Fruit fly (Drosophila melanogaster) whole organism, embryonic: ENCODE measurements around the gene Cyt-c1.
A peak's percentile ranks its signal among the peaks of the same experiment; 100 is the strongest.

Experiments used
- Ada2b ChIP-seq: fragments of 200-800 bp; sonication (Bioruptor generic); IDR thresholded peaks from 2 replicates; pipeline ENCODE4 v1.3.6; 2022; ENCODE audit warnings: missing biosample characterization, missing genetic modification characterization
- Adf1 ChIP-seq: fragments of 200-800 bp; sonication (Bioruptor generic); IDR thresholded peaks from 2 replicates; pipeline ENCODE4 v1.3.6; 2022; ENCODE audit warnings: missing biosample characterization, missing genetic modification characterization
- Bdp1 ChIP-seq: fragments of 200-800 bp; sonication (Bioruptor generic); optimal IDR thresholded peaks from 3 replicates; lab custom pipeline; 2016; ENCODE audit warnings: missing biosample characterization, missing genetic modification characterization
- CG10565 ChIP-seq: fragments of 200-800 bp; sonication (Bioruptor generic); optimal IDR thresholded peaks from 3 replicates; lab custom pipeline; 2016; ENCODE audit warnings: missing biosample characterization, mild to moderate bottlenecking, missing genetic modification characterization
- CG11695 ChIP-seq: fragments of 200-800 bp; sonication (Bioruptor generic); IDR thresholded peaks from 3 replicates; pipeline ENCODE4 v1.3.6; 2022; ENCODE audit warnings: missing biosample characterization, missing genetic modification characterization
- CG11723 ChIP-seq: fragments of 200-800 bp; sonication (Bioruptor generic); optimal IDR thresholded peaks from 2 replicates; lab custom pipeline; 2017; ENCODE audit warnings: missing biosample characterization, mild to moderate bottlenecking, missing genetic modification characterization
- CG1233 ChIP-seq: fragments of 200-800 bp; sonication (Bioruptor generic); optimal IDR thresholded peaks from 4 replicates; lab custom pipeline; 2018; ENCODE audit warnings: missing biosample characterization, mild to moderate bottlenecking, missing genetic modification characterization
- CG12744 ChIP-seq: fragments of 200-800 bp; sonication (Bioruptor generic); optimal IDR thresholded peaks from 2 replicates; lab custom pipeline; 2016; ENCODE audit warnings: missing biosample characterization, missing genetic modification characterization
- CG13775 ChIP-seq: fragments of 200-800 bp; sonication (Bioruptor generic); optimal IDR thresholded peaks from 3 replicates; lab custom pipeline; 2017; ENCODE audit warnings: missing biosample characterization, mild to moderate bottlenecking, missing genetic modification characterization
- CG14710 ChIP-seq: fragments of 200-800 bp; sonication (Bioruptor generic); optimal IDR thresholded peaks from 3 replicates; lab custom pipeline; 2019; ENCODE audit warnings: missing biosample characterization, mild to moderate bottlenecking, missing genetic modification characterization, moderate library complexity
- CG15514 ChIP-seq: fragments of 200-800 bp; sonication (Bioruptor generic); optimal IDR thresholded peaks from 3 replicates; lab custom pipeline; 2017; ENCODE audit warnings: missing biosample characterization, missing genetic modification characterization, mild to moderate bottlenecking, moderate library complexity, missing genetic modification reagents
- CG16779 ChIP-seq: fragments of 200-800 bp; sonication (Bioruptor generic); IDR thresholded peaks from 2 replicates; pipeline ENCODE4 v1.3.6; 2022; ENCODE audit warnings: missing biosample characterization, missing genetic modification characterization
- CG16815 ChIP-seq: fragments of 200-800 bp; sonication (Bioruptor generic); optimal IDR thresholded peaks from 3 replicates; lab custom pipeline; 2017; ENCODE audit warnings: missing biosample characterization, mild to moderate bottlenecking, missing genetic modification characterization
- CG17568 ChIP-seq: fragments of 200-800 bp; sonication (Bioruptor generic); optimal IDR thresholded peaks from 2 replicates; lab custom pipeline; 2018; ENCODE audit warnings: missing biosample characterization, mild to moderate bottlenecking, missing genetic modification characterization, moderate library complexity
- CG18619 ChIP-seq: fragments of 200-800 bp; sonication (Bioruptor generic); optimal IDR thresholded peaks from 3 replicates; lab custom pipeline; 2017; ENCODE audit warnings: missing biosample characterization, mild to moderate bottlenecking, missing genetic modification characterization
- CG2199 ChIP-seq: fragments of 200-800 bp; sonication (Bioruptor generic); IDR thresholded peaks from 3 replicates; pipeline ENCODE4 v1.3.6; 2022; ENCODE audit warnings: missing biosample characterization, missing genetic modification characterization
- CG4424 ChIP-seq: fragments of 200-800 bp; sonication (Bioruptor generic); optimal IDR thresholded peaks from 3 replicates; lab custom pipeline; 2016; ENCODE audit warnings: missing biosample characterization, missing genetic modification characterization
- CG4617 ChIP-seq: fragments of 200-800 bp; sonication (Bioruptor generic); optimal IDR thresholded peaks from 3 replicates; lab custom pipeline; 2016; ENCODE audit warnings: missing biosample characterization, missing genetic modification characterization, borderline replicate concordance
- CG5953 ChIP-seq: fragments of 200-800 bp; sonication (Bioruptor generic); IDR thresholded peaks from 2 replicates; pipeline ENCODE4 v1.3.6; 2022; ENCODE audit warnings: missing biosample characterization, missing genetic modification characterization
- CG6254 ChIP-seq: fragments of 200-800 bp; sonication (Bioruptor generic); optimal IDR thresholded peaks from 3 replicates; lab custom pipeline; 2017; ENCODE audit warnings: mild to moderate bottlenecking, missing biosample characterization, missing genetic modification reagents, missing genetic modification characterization
- CG6813 ChIP-seq: fragments of 200-800 bp; sonication (Bioruptor generic); optimal IDR thresholded peaks from 2 replicates; lab custom pipeline; 2017; ENCODE audit warnings: missing biosample characterization, missing genetic modification characterization, mild to moderate bottlenecking, moderate library complexity, missing genetic modification reagents
- CG7928 ChIP-seq: fragments of 200-800 bp; sonication (Bioruptor generic); optimal IDR thresholded peaks from 2 replicates; lab custom pipeline; 2017; ENCODE audit warnings: missing biosample characterization, mild to moderate bottlenecking, missing genetic modification characterization
- Deaf1 ChIP-seq: fragments of 200-800 bp; optimal IDR thresholded peaks from 3 replicates; lab custom pipeline; 2019; ENCODE audit warnings: missing biosample characterization, mild to moderate bottlenecking, missing genetic modification characterization, moderate library complexity
- Dfd ChIP-seq, 2 experiments: fragments of >200 bp; optimal IDR thresholded peaks; 2 replicates each; lab custom pipeline; 2017; ENCODE audit warnings: missing biosample characterization in 2 of 2, missing genetic modification characterization in 2 of 2
- Dref ChIP-seq: fragments of 200-800 bp; sonication (Bioruptor generic); IDR thresholded peaks from 2 replicates; pipeline ENCODE4 v1.3.6; 2022; ENCODE audit warnings: missing biosample characterization, missing genetic modification characterization
- Hmx ChIP-seq: fragments of 200-800 bp; sonication (Bioruptor generic); optimal IDR thresholded peaks from 2 replicates; lab custom pipeline; 2016; ENCODE audit warnings: missing biosample characterization, missing genetic modification characterization
- Hr51 ChIP-seq, 2 experiments: fragments of 200-800 bp; sonication (Bioruptor generic); optimal IDR thresholded peaks; 2 replicates in 1 of 2; 3 replicates in 1 of 2; lab custom pipeline; 2016 to 2018; ENCODE audit warnings: missing biosample characterization in 2 of 2, missing genetic modification characterization in 2 of 2, mild to moderate bottlenecking in 1 of 2, moderate library complexity in 1 of 2
- Lpt ChIP-seq: fragments of >200 bp; optimal IDR thresholded peaks from 2 replicates; lab custom pipeline; 2018; ENCODE audit warnings: missing biosample characterization, missing genetic modification characterization
- Med ChIP-seq: fragments of 200-800 bp; sonication (Bioruptor generic); peaks from one replicate; lab custom pipeline; 2016; ENCODE audit warnings: missing biosample characterization, missing genetic modification characterization, mild to moderate bottlenecking, inconsistent platforms, moderate library complexity
- PHDP ChIP-seq: fragments of 200-800 bp; sonication (Bioruptor generic); optimal IDR thresholded peaks from 3 replicates; lab custom pipeline; 2018; ENCODE audit warnings: missing biosample characterization, mild to moderate bottlenecking, missing genetic modification characterization, moderate library complexity
- abd-A ChIP-seq: fragments of 200-800 bp; sonication (Bioruptor generic); optimal IDR thresholded peaks from 3 replicates; lab custom pipeline; 2019; ENCODE audit warnings: missing biosample characterization, mild to moderate bottlenecking, missing genetic modification characterization, moderate library complexity
- cas ChIP-seq: fragments of 200-800 bp; sonication (Bioruptor generic); IDR thresholded peaks from 2 replicates; pipeline ENCODE4 v1.3.6; 2022; ENCODE audit warnings: missing biosample characterization, missing genetic modification characterization
- caup ChIP-seq: fragments of 200-800 bp; sonication (Bioruptor generic); optimal IDR thresholded peaks from 3 replicates; lab custom pipeline; 2017; ENCODE audit warnings: missing biosample characterization, mild to moderate bottlenecking, missing genetic modification characterization, moderate library complexity; ENCODE audit not compliant: severe bottlenecking
- crc ChIP-seq: fragments of 200-800 bp; sonication (Bioruptor generic); optimal IDR thresholded peaks from 2 replicates; lab custom pipeline; 2016; ENCODE audit warnings: missing biosample characterization, missing genetic modification characterization
- da ChIP-seq: fragments of 200-800 bp; sonication (Bioruptor generic); optimal IDR thresholded peaks from 2 replicates; lab custom pipeline; 2016; ENCODE audit warnings: missing biosample characterization, missing genetic modification characterization
- eyg ChIP-seq: fragments of 200-800 bp; sonication (Bioruptor generic); optimal IDR thresholded peaks from 3 replicates; lab custom pipeline; 2016; ENCODE audit warnings: missing biosample characterization, missing genetic modification characterization
- gem ChIP-seq: fragments of 200-800 bp; sonication (Bioruptor generic); optimal IDR thresholded peaks from 2 replicates; lab custom pipeline; 2019; ENCODE audit warnings: missing biosample characterization, mild to moderate bottlenecking, missing genetic modification characterization, moderate library complexity
- jigr1 ChIP-seq: fragments of 200-800 bp; sonication (Bioruptor generic); IDR thresholded peaks from 3 replicates; pipeline ENCODE4 v1.3.6; 2022; ENCODE audit warnings: missing biosample characterization, missing genetic modification characterization
- jumu ChIP-seq: fragments of 200-800 bp; sonication (Bioruptor generic); optimal IDR thresholded peaks from 3 replicates; lab custom pipeline; 2016; ENCODE audit warnings: missing biosample characterization, missing genetic modification characterization
- lov ChIP-seq, 2 experiments: fragments of 200-800 bp in 1 of 2; fragments of >200 bp in 1 of 2; sonication (Bioruptor generic) in 1 of 2; IDR thresholded peaks in 1 of 2; optimal IDR thresholded peaks in 1 of 2; 2 replicates in 1 of 2; 3 replicates in 1 of 2; pipeline versions ENCODE4 v1.3.6 to Lab custom; 2017 to 2022; ENCODE audit warnings: missing biosample characterization in 1 of 2, missing genetic modification characterization in 1 of 2
- pan ChIP-seq, 4 experiments: fragments of >200 bp in 3 of 4; fragments of 200-800 bp in 1 of 4; sonication (Bioruptor generic) in 1 of 4; optimal IDR thresholded peaks in 3 of 4; IDR thresholded peaks in 1 of 4; 2 replicates each; pipeline versions ENCODE4 v1.3.6 to Lab custom; 2017 to 2022; ENCODE audit warnings: missing biosample characterization in 2 of 4, missing genetic modification characterization in 2 of 4, mixed read lengths in 1 of 4
- sens ChIP-seq: fragments of 200-800 bp; sonication (Bioruptor generic); peaks from one replicate; lab custom pipeline; 2016; ENCODE audit warnings: missing biosample characterization, missing genetic modification characterization
- sob ChIP-seq: fragments of 200-800 bp; sonication (Bioruptor generic); IDR thresholded peaks from 2 replicates; pipeline ENCODE4 v1.3.6; 2022; ENCODE audit warnings: missing biosample characterization, missing genetic modification characterization
- ssp ChIP-seq: fragments of 200-800 bp; sonication (Bioruptor generic); IDR thresholded peaks from 2 replicates; pipeline ENCODE4 v1.3.6; 2022; ENCODE audit warnings: missing biosample characterization, missing genetic modification characterization
- tll ChIP-seq, 2 experiments: fragments of 200-800 bp in 1 of 2; fragments of >200 bp in 1 of 2; sonication (Bioruptor generic) in 1 of 2; optimal IDR thresholded peaks; 2 replicates each; lab custom pipeline; 2017 to 2019; ENCODE audit warnings: missing biosample characterization in 2 of 2, missing genetic modification characterization in 2 of 2, mild to moderate bottlenecking in 1 of 2, moderate library complexity in 1 of 2
- trem ChIP-seq: fragments of 200-800 bp; optimal IDR thresholded peaks from 3 replicates; lab custom pipeline; 2019; ENCODE audit warnings: missing biosample characterization, mild to moderate bottlenecking, missing genetic modification characterization, moderate library complexity
- unc-4 ChIP-seq: fragments of 200-800 bp; sonication (Bioruptor generic); IDR thresholded peaks from 2 replicates; pipeline ENCODE4 v1.3.6; 2022; ENCODE audit warnings: missing biosample characterization, missing genetic modification characterization; ENCODE audit not compliant: partially characterized antibody

Gene Cyt-c1

dm6 chr3L:5351348-5351850 is 8.6 kb upstream of the Cyt-c1 start:
- TF ChIP-seq CG15514: no peak
- TF ChIP-seq Med: peak; percentile 22
- TF ChIP-seq tll (GFP tag; optimal IDR thresholded peaks at IDR 0.05; lab: Kevin White, UChicago): peak in 1 of 2 experiments; percentile 17
- peak; percentile 93 for TF ChIP-seq Deaf1 (tag; lab: Kevin White, UChicago)
- TF ChIP-seq sob: no peak
- TF ChIP-seq pan (optimal IDR thresholded peaks at IDR 0.05; lab: Kevin White, UChicago): no peak
- no peak for TF ChIP-seq pan (GFP tag; optimal IDR thresholded peaks at IDR 0.05 in 1 of 2, IDR thresholded peaks at IDR 0.05 in 1 of 2)
- TF ChIP-seq gem (tag; lab: Kevin White, UChicago): peak; percentile 5
- TF ChIP-seq sens (GFP tag; lab: Kevin White, UChicago): peak; percentile 56

- no peak for TF ChIP-seq jumu (GFP tag; lab: Kevin White, UChicago)
- TF ChIP-seq CG12744: no peak
- no peak for TF ChIP-seq eyg (GFP tag; lab: Kevin White, UChicago)
- TF ChIP-seq CG6813 (GFP tag; lab: Kevin White, UChicago): peak; percentile 18
- TF ChIP-seq Hmx (GFP tag; lab: Kevin White, UChicago): no peak
- no peak for TF ChIP-seq CG17568 (GFP tag; lab: Kevin White, UChicago)
- TF ChIP-seq CG1233 (GFP tag; lab: Kevin White, UChicago): no peak
- no peak for TF ChIP-seq CG4617
- TF ChIP-seq CG5953 (GFP tag; lab: Robert Waterston, UW): no peak
- TF ChIP-seq cas (GFP tag; lab: Robert Waterston, UW): no peak
- TF ChIP-seq caup: no peak
- peak; percentile 35 for TF ChIP-seq CG6254 (GFP tag; lab: Kevin White, UChicago)
- TF ChIP-seq CG2199 (GFP tag; lab: Robert Waterston, UW): peak; percentile 51; the same call in 1 of the 3 replicates
- TF ChIP-seq abd-A (tag; lab: Kevin White, UChicago): no peak
- TF ChIP-seq Dref (GFP tag; lab: Robert Waterston, UW): no peak
- TF ChIP-seq CG7928 (GFP tag; lab: Kevin White, UChicago): no peak
- TF ChIP-seq CG14710 (tag; lab: Kevin White, UChicago): peak; percentile 71
- TF ChIP-seq unc-4 (GFP tag; lab: Robert Waterston, UW): no peak
- TF ChIP-seq Lpt (GFP tag; lab: Kevin White, UChicago): no peak
- no peak for TF ChIP-seq Hr51 (GFP tag; optimal IDR thresholded peaks at IDR 0.05; lab: Kevin White, UChicago)
- TF ChIP-seq CG18619 (GFP tag; lab: Kevin White, UChicago): no peak
- TF ChIP-seq CG16779: no peak
- no peak for TF ChIP-seq PHDP (tag; lab: Kevin White, UChicago)
- TF ChIP-seq Ada2b (GFP tag; lab: Robert Waterston, UW): no peak
- no peak for TF ChIP-seq CG4424 (GFP tag; lab: Kevin White, UChicago)
- TF ChIP-seq CG11695 (GFP tag; lab: Robert Waterston, UW): peak; percentile 60; the same call in 2 of the 3 replicates
- no peak for TF ChIP-seq crc (GFP tag; lab: Kevin White, UChicago)
- TF ChIP-seq CG11723 (GFP tag; lab: Kevin White, UChicago): no peak
- TF ChIP-seq trem (tag; lab: Kevin White, UChicago): no peak
- TF ChIP-seq lov (optimal IDR thresholded peaks at IDR 0.05; lab: Kevin White, UChicago): no peak
- TF ChIP-seq lov (GFP tag; IDR thresholded peaks at IDR 0.05; lab: Robert Waterston, UW): 0 out of 3 replicates have a peak, but pooled peaks have one; percentile 56
- no peak for TF ChIP-seq jigr1
- peak; percentile 35 for TF ChIP-seq CG16815 (GFP tag; lab: Kevin White, UChicago)
- no peak for TF ChIP-seq CG10565 (GFP tag; lab: Kevin White, UChicago)
- no peak for TF ChIP-seq da
- no peak for TF ChIP-seq CG13775 (GFP tag; lab: Kevin White, UChicago)
- TF ChIP-seq Adf1: no peak
- no peak for TF ChIP-seq ssp (GFP tag; lab: Robert Waterston, UW)
- TF ChIP-seq Dfd (GFP tag; optimal IDR thresholded peaks at IDR 0.05; lab: Kevin White, UChicago): no peak
- no peak for TF ChIP-seq Bdp1
These were observed 7.2 kb upstream of the Cyt-c1 start for dm6 chr3L:5352684-5353322.
